Fruit fly (Drosophila melanogaster) whole organism, embryonic: ENCODE measurements around the gene CG43993.

ENCODE experiments used
- Ada2b ChIP-seq: fragments of 200-800 bp; sonication (Bioruptor generic); IDR thresholded peaks from 2 replicates; pipeline ENCODE4 v1.3.6; 2022; ENCODE audit warnings: missing biosample characterization, missing genetic modification characterization
- CG10366 ChIP-seq: fragments of 200-800 bp; sonication (Bioruptor generic); IDR thresholded peaks from 2 replicates; pipeline ENCODE4 v1.3.6; 2022; ENCODE audit warnings: missing biosample characterization, missing genetic modification characterization
- CG12391 ChIP-seq: fragments of 200-800 bp; sonication (Bioruptor generic); optimal IDR thresholded peaks from 3 replicates; lab custom pipeline; 2018; ENCODE audit warnings: missing biosample characterization, mild to moderate bottlenecking, missing genetic modification characterization, moderate library complexity
- CG13123 ChIP-seq: fragments of 200-800 bp; sonication (Bioruptor generic); optimal IDR thresholded peaks from 2 replicates; lab custom pipeline; 2016; ENCODE audit warnings: missing biosample characterization, missing genetic modification characterization
- CG14050 ChIP-seq: fragments of 200-800 bp; sonication (Bioruptor generic); IDR thresholded peaks from 3 replicates; pipeline ENCODE4 v1.3.6; 2022; ENCODE audit warnings: missing biosample characterization, missing genetic modification characterization
- CG15514 ChIP-seq: fragments of 200-800 bp; sonication (Bioruptor generic); optimal IDR thresholded peaks from 3 replicates; lab custom pipeline; 2017; ENCODE audit warnings: missing biosample characterization, missing genetic modification characterization, mild to moderate bottlenecking, moderate library complexity, missing genetic modification reagents
- CG16779 ChIP-seq: fragments of 200-800 bp; sonication (Bioruptor generic); IDR thresholded peaks from 2 replicates; pipeline ENCODE4 v1.3.6; 2022; ENCODE audit warnings: missing biosample characterization, missing genetic modification characterization
- CG16815 ChIP-seq: fragments of 200-800 bp; sonication (Bioruptor generic); optimal IDR thresholded peaks from 3 replicates; lab custom pipeline; 2017; ENCODE audit warnings: missing biosample characterization, mild to moderate bottlenecking, missing genetic modification characterization
- CG17568 ChIP-seq: fragments of 200-800 bp; sonication (Bioruptor generic); optimal IDR thresholded peaks from 2 replicates; lab custom pipeline; 2018; ENCODE audit warnings: missing biosample characterization, mild to moderate bottlenecking, missing genetic modification characterization, moderate library complexity
- CG17829 ChIP-seq: fragments of 200-800 bp; optimal IDR thresholded peaks from 2 replicates; lab custom pipeline; 2019; ENCODE audit warnings: missing biosample characterization, mild to moderate bottlenecking, missing genetic modification characterization, moderate library complexity
- CG2678 ChIP-seq: fragments of 200-800 bp; sonication (Bioruptor generic); optimal IDR thresholded peaks from 3 replicates; lab custom pipeline; 2019; ENCODE audit warnings: missing biosample characterization, mild to moderate bottlenecking, missing genetic modification characterization, moderate library complexity
- CG3847 ChIP-seq: fragments of 200-800 bp; sonication (Bioruptor generic); IDR thresholded peaks from 2 replicates; pipeline ENCODE4 v1.3.6; 2022; ENCODE audit warnings: missing biosample characterization, missing genetic modification characterization
- CG5245 ChIP-seq: fragments of 200-800 bp; sonication (Bioruptor generic); optimal IDR thresholded peaks from 3 replicates; lab custom pipeline; 2016; ENCODE audit warnings: missing biosample characterization, missing genetic modification characterization
- CG6272 ChIP-seq: fragments of 200-800 bp; sonication (Bioruptor generic); IDR thresholded peaks from 2 replicates; pipeline ENCODE4 v1.3.6; 2022; ENCODE audit warnings: missing biosample characterization, missing genetic modification characterization
- CG6791 ChIP-seq: fragments of 200-800 bp; sonication (Bioruptor generic); IDR thresholded peaks from 3 replicates; pipeline ENCODE4 v1.3.6; 2022; ENCODE audit warnings: missing biosample characterization, missing genetic modification characterization; ENCODE audit not compliant: partially characterized antibody
- CG7556 ChIP-seq: fragments of 200-800 bp; sonication (Bioruptor generic); optimal IDR thresholded peaks from 2 replicates; lab custom pipeline; 2017; ENCODE audit warnings: missing biosample characterization, mild to moderate bottlenecking, missing genetic modification characterization
- CG9876 ChIP-seq: fragments of 200-800 bp; sonication (Bioruptor generic); optimal IDR thresholded peaks from 2 replicates; lab custom pipeline; 2016; ENCODE audit warnings: missing biosample characterization, missing genetic modification characterization
- D19B ChIP-seq: fragments of 200-800 bp; sonication (Bioruptor generic); optimal IDR thresholded peaks from 2 replicates; lab custom pipeline; 2017; ENCODE audit warnings: missing biosample characterization, mild to moderate bottlenecking, missing genetic modification characterization
- Doc3 ChIP-seq: fragments of 200-800 bp; sonication (Bioruptor generic); IDR thresholded peaks from 3 replicates; pipeline ENCODE4 v1.3.6; 2022; ENCODE audit warnings: missing biosample characterization, missing genetic modification characterization; ENCODE audit not compliant: partially characterized antibody
- Dp ChIP-seq: fragments of 200-800 bp; sonication (Bioruptor generic); optimal IDR thresholded peaks from 2 replicates; lab custom pipeline; 2018; ENCODE audit warnings: missing biosample characterization, mild to moderate bottlenecking, missing genetic modification characterization, moderate library complexity
- H2.0 ChIP-seq: fragments of 200-800 bp; sonication (Bioruptor generic); IDR thresholded peaks from 2 replicates; pipeline ENCODE4 v1.3.6; 2022; ENCODE audit warnings: missing biosample characterization, missing genetic modification characterization
- Hmx ChIP-seq: fragments of 200-800 bp; sonication (Bioruptor generic); optimal IDR thresholded peaks from 2 replicates; lab custom pipeline; 2016; ENCODE audit warnings: missing biosample characterization, missing genetic modification characterization
- Lhr ChIP-seq: fragments of 200-800 bp; sonication (Bioruptor generic); optimal IDR thresholded peaks from 3 replicates; lab custom pipeline; 2017; ENCODE audit warnings: mild to moderate bottlenecking, missing biosample characterization, missing genetic modification reagents, missing genetic modification characterization
- Lpt ChIP-seq: fragments of >200 bp; optimal IDR thresholded peaks from 2 replicates; lab custom pipeline; 2018; ENCODE audit warnings: missing biosample characterization, missing genetic modification characterization
- MTF-1 ChIP-seq: fragments of 200-800 bp; sonication (Bioruptor generic); optimal IDR thresholded peaks from 2 replicates; lab custom pipeline; 2018; ENCODE audit warnings: missing biosample characterization, mild to moderate bottlenecking, missing genetic modification characterization, borderline replicate concordance
- Mes4 ChIP-seq: fragments of 200-800 bp; sonication (Bioruptor generic); optimal IDR thresholded peaks from 2 replicates; lab custom pipeline; 2016; ENCODE audit warnings: missing biosample characterization, missing genetic modification characterization
- Nf-YC ChIP-seq: fragments of 200-800 bp; optimal IDR thresholded peaks from 3 replicates; lab custom pipeline; 2019; ENCODE audit warnings: missing biosample characterization, mild to moderate bottlenecking, missing genetic modification characterization, moderate library complexity
- Opbp ChIP-seq: fragments of 200-800 bp; sonication (Bioruptor generic); IDR thresholded peaks from 3 replicates; pipeline ENCODE4 v1.3.6; 2022; ENCODE audit warnings: missing biosample characterization, missing genetic modification characterization; ENCODE audit not compliant: partially characterized antibody
- TFAM ChIP-seq: fragments of 200-800 bp; sonication (Bioruptor generic); optimal IDR thresholded peaks from 2 replicates; lab custom pipeline; 2017; ENCODE audit warnings: missing biosample characterization, missing genetic modification characterization, inconsistent platforms
- ab ChIP-seq: fragments of 200-800 bp; sonication (Bioruptor generic); optimal IDR thresholded peaks from 2 replicates; lab custom pipeline; 2016; ENCODE audit warnings: missing biosample characterization, missing genetic modification characterization
- abd-A ChIP-seq: fragments of 200-800 bp; sonication (Bioruptor generic); optimal IDR thresholded peaks from 3 replicates; lab custom pipeline; 2019; ENCODE audit warnings: missing biosample characterization, mild to moderate bottlenecking, missing genetic modification characterization, moderate library complexity
- al ChIP-seq: fragments of 200-800 bp; sonication (Bioruptor generic); IDR thresholded peaks from 2 replicates; pipeline ENCODE4 v1.3.6; 2022; ENCODE audit warnings: missing biosample characterization, missing genetic modification characterization
- esg ChIP-seq: fragments of 200-800 bp; sonication (Bioruptor generic); conservative IDR thresholded peaks from 2 replicates; pipeline ENCODE4 v1.3.6; 2022; ENCODE audit warnings: missing biosample characterization, missing genetic modification characterization
- gem ChIP-seq: fragments of 200-800 bp; sonication (Bioruptor generic); optimal IDR thresholded peaks from 2 replicates; lab custom pipeline; 2019; ENCODE audit warnings: missing biosample characterization, mild to moderate bottlenecking, missing genetic modification characterization, moderate library complexity
- gfzf ChIP-seq: fragments of 200-800 bp; sonication (Bioruptor generic); optimal IDR thresholded peaks from 2 replicates; lab custom pipeline; 2016; ENCODE audit warnings: missing biosample characterization, mild to moderate bottlenecking, missing genetic modification characterization, moderate library complexity
- gsb ChIP-seq: fragments of 200-800 bp; sonication (Bioruptor generic); IDR thresholded peaks from 2 replicates; pipeline ENCODE4 v1.3.6; 2022; ENCODE audit warnings: missing biosample characterization, missing genetic modification characterization
- gt ChIP-seq: fragments of 200-800 bp; sonication (Bioruptor generic); IDR thresholded peaks from 2 replicates; pipeline ENCODE4 v1.3.6; 2022; ENCODE audit warnings: missing biosample characterization, missing genetic modification characterization
- hbn ChIP-seq: fragments of 200-800 bp; sonication (Bioruptor generic); IDR thresholded peaks from 2 replicates; pipeline ENCODE4 v1.3.6; 2022; ENCODE audit warnings: missing biosample characterization, missing genetic modification characterization; ENCODE audit not compliant: partially characterized antibody
- her ChIP-seq: fragments of 200-800 bp; sonication (Bioruptor generic); optimal IDR thresholded peaks from 2 replicates; lab custom pipeline; 2016; ENCODE audit warnings: missing biosample characterization, missing genetic modification characterization
- odd ChIP-seq: fragments of 200-800 bp; sonication (Bioruptor generic); optimal IDR thresholded peaks from 2 replicates; lab custom pipeline; 2017; ENCODE audit warnings: missing biosample characterization, mild to moderate bottlenecking, missing genetic modification characterization
- pros ChIP-seq: fragments of 200-800 bp; sonication (Bioruptor generic); optimal IDR thresholded peaks from 3 replicates; lab custom pipeline; 2019; ENCODE audit warnings: missing biosample characterization, mild to moderate bottlenecking, missing genetic modification characterization, moderate library complexity
- sens-2 ChIP-seq: fragments of 200-800 bp; sonication (Bioruptor generic); IDR thresholded peaks from 2 replicates; pipeline ENCODE4 v1.3.6; 2022; ENCODE audit warnings: missing biosample characterization, missing genetic modification characterization
- stwl ChIP-seq: fragments of 200-800 bp; sonication (Bioruptor generic); optimal IDR thresholded peaks from 3 replicates; lab custom pipeline; 2018; ENCODE audit warnings: missing biosample characterization, mild to moderate bottlenecking, missing genetic modification characterization, moderate library complexity
- tap ChIP-seq: fragments of 200-800 bp; optimal IDR thresholded peaks from 3 replicates; lab custom pipeline; 2019; ENCODE audit warnings: missing biosample characterization, mild to moderate bottlenecking, missing genetic modification characterization, moderate library complexity
- vnd ChIP-seq: fragments of 200-800 bp; sonication (Bioruptor generic); IDR thresholded peaks from 3 replicates; pipeline ENCODE4 v1.3.6; 2022; ENCODE audit warnings: missing biosample characterization, missing genetic modification characterization; ENCODE audit not compliant: partially characterized antibody
- wek ChIP-seq: fragments of 200-800 bp; sonication (Bioruptor generic); optimal IDR thresholded peaks from 3 replicates; lab custom pipeline; 2018; ENCODE audit warnings: missing biosample characterization, mild to moderate bottlenecking, missing genetic modification characterization, moderate library complexity
- zf30C ChIP-seq: fragments of 200-800 bp; sonication (Bioruptor generic); optimal IDR thresholded peaks from 3 replicates; lab custom pipeline; 2018; ENCODE audit warnings: missing biosample characterization, mild to moderate bottlenecking, missing genetic modification characterization

Gene CG43993

DNA sequence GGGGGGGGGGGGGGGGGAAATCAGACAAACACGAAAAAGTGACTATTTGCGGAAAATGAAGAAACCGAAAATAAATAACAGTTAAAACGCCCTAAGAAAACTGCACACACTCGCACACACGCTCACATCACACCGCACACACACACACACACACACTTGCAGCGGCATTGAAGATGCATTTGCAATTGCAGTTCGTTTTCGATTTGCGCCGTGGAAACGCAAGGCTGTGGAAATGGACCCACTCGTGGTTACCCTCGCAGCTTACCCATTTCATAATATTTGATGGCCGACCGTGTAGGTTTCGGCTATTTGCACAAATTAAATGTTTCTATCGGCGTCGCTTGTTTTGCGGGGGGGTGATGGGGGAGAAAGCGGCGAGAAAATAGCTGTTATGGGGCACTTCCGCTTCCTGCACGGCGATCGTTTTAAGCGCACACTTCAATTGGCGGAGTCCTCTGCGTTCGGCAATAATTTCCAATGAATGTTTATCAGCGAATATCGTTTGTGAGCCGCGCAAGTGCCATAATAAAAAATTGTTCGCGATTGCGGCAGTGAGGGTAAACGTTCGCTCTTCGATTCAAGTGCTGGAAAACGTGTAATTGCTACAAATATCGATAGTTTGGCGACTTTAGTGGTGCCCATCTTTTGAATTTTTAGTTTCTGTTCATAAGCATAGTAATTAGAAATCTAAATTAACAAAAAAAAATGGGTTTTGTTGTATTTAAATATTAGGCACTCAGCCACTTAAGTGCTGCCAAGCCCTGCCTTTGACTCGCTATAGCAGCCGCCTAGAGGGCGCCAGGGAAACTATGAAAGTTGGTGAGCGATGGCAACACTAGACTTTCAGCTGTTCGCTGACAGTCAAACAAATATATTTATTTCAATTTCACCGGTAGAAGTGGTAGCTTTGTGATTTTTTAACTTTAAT is 29.8 kb upstream of the CG43993 start, which contains the start of the genes Pop2 and CG6928 (continued):
- TF ChIP-seq CG17568 (GFP tag; lab: Kevin White, UChicago) (peak; percentile 39), wek (GFP tag; lab: Kevin White, UChicago) (no peak), Hmx (GFP tag; lab: Kevin White, UChicago) (peak; percentile 47), gfzf (GFP tag; lab: Kevin White, UChicago) (peak; percentile 45), tap (tag; lab: Kevin White, UChicago) (no peak), CG3847 (GFP tag; lab: Robert Waterston, UW) (peak; percentile 94), sens-2 (GFP tag; lab: Robert Waterston, UW) (no peak), CG16815 (GFP tag; lab: Kevin White, UChicago) (peak; percentile 56), CG17829 (tag; lab: Kevin White, UChicago) (peak; percentile 58), Nf-YC (peak; percentile 46), Ada2b (GFP tag; lab: Robert Waterston, UW) (no peak), CG7556 (GFP tag; lab: Kevin White, UChicago) (peak; percentile 52), CG9876 (GFP tag; lab: Kevin White, UChicago) (peak; percentile 79), pros (GFP tag; lab: Kevin White, UChicago) (no peak), CG15514 (peak; percentile 82), Dp (peak; percentile 67), CG10366 (GFP tag; lab: Robert Waterston, UW) (peak; percentile 57), CG6272 (GFP tag; lab: Robert Waterston, UW) (peak; percentile 69), Opbp (peak; percentile 79), vnd (GFP tag; lab: Robert Waterston, UW) (peak; percentile 76), D19B (GFP tag; lab: Kevin White, UChicago) (peak; percentile 19), CG5245 (GFP tag; lab: Kevin White, UChicago) (peak; percentile 80), esg (GFP tag; lab: Robert Waterston, UW) (peak; percentile 47; the same call in 1 of the 2 replicates), TFAM (GFP tag; lab: Kevin White, UChicago) (no peak), al (GFP tag; lab: Robert Waterston, UW) (peak; percentile 56), CG16779 (GFP tag; lab: Robert Waterston, UW) (peak; percentile 41; the same call in 1 of the 2 replicates), CG14050 (peak; percentile 66; the same call in 2 of the 3 replicates), CG13123 (GFP tag; lab: Kevin White, UChicago) (peak; percentile 63), CG12391 (peak; percentile 79), gem (peak; percentile 70), Doc3 (GFP tag; lab: Robert Waterston, UW) (peak; percentile 87), abd-A (tag; lab: Kevin White, UChicago) (no peak), H2.0 (GFP tag; lab: Robert Waterston, UW) (peak; percentile 60), Lpt (GFP tag; lab: Kevin White, UChicago) (no peak), gsb (GFP tag; lab: Robert Waterston, UW) (0 out of 2 replicates have a peak, but pooled peaks have one; percentile 37), Lhr (GFP tag; lab: Kevin White, UChicago) (peak; percentile 91), MTF-1 (GFP tag; lab: Kevin White, UChicago) (no peak), zf30C (GFP tag; lab: Kevin White, UChicago) (no peak), ab (peak; percentile 57), CG2678 (no peak), hbn (GFP tag; lab: Robert Waterston, UW) (peak; percentile 92), odd (GFP tag; lab: Kevin White, UChicago) (peak; percentile 28), Mes4 (GFP tag; lab: Kevin White, UChicago) (peak; percentile 70), stwl (tag; lab: Kevin White, UChicago) (peak; percentile 97), gt (GFP tag; lab: Robert Waterston, UW) (no peak), her (GFP tag; lab: Kevin White, UChicago) (peak; percentile 76), CG6791 (peak; percentile 71)
